Fruit fly (Drosophila melanogaster) whole organism, embryonic: Measurements from ENCODE around the gene mAcon1.

Experiments
- BEAF-32 ChIP-seq: fragments of 200-800 bp; sonication (Bioruptor generic); optimal IDR thresholded peaks from 3 replicates; lab custom pipeline; 2017; ENCODE audit warnings: missing biosample characterization, missing genetic modification characterization, mild to moderate bottlenecking, moderate library complexity, missing genetic modification reagents
- CG10267 ChIP-seq: fragments of 200-800 bp; sonication (Bioruptor generic); optimal IDR thresholded peaks from 2 replicates; lab custom pipeline; 2018; ENCODE audit warnings: missing biosample characterization, mild to moderate bottlenecking, missing genetic modification characterization, moderate library complexity
- CG10543 ChIP-seq: fragments of 200-800 bp; sonication (Bioruptor generic); optimal IDR thresholded peaks from 3 replicates; lab custom pipeline; 2017; ENCODE audit warnings: missing biosample characterization, mild to moderate bottlenecking, missing genetic modification characterization, moderate library complexity
- CG12155 ChIP-seq: fragments of 200-800 bp; sonication (Bioruptor generic); optimal IDR thresholded peaks from 3 replicates; lab custom pipeline; 2016; ENCODE audit warnings: missing biosample characterization, missing genetic modification characterization
- CG12744 ChIP-seq: fragments of 200-800 bp; sonication (Bioruptor generic); optimal IDR thresholded peaks from 2 replicates; lab custom pipeline; 2016; ENCODE audit warnings: missing biosample characterization, missing genetic modification characterization
- CG12769 ChIP-seq: fragments of 200-800 bp; sonication (Bioruptor generic); optimal IDR thresholded peaks from 2 replicates; lab custom pipeline; 2019; ENCODE audit warnings: missing biosample characterization, mild to moderate bottlenecking, missing genetic modification characterization, moderate library complexity
- CG13287 ChIP-seq: fragments of 200-800 bp; sonication (Bioruptor generic); IDR thresholded peaks from 2 replicates; pipeline ENCODE4 v1.3.6; 2022; ENCODE audit warnings: missing biosample characterization, missing genetic modification characterization; ENCODE audit not compliant: partially characterized antibody
- CG13296 ChIP-seq: fragments of 200-800 bp; sonication (Bioruptor generic); optimal IDR thresholded peaks from 3 replicates; lab custom pipeline; 2018; ENCODE audit warnings: missing biosample characterization, mild to moderate bottlenecking, missing genetic modification characterization
- CG13894 ChIP-seq: fragments of 200-800 bp; sonication (Bioruptor generic); optimal IDR thresholded peaks from 3 replicates; lab custom pipeline; 2018; ENCODE audit warnings: missing biosample characterization, mild to moderate bottlenecking, missing genetic modification characterization, moderate library complexity
- CG14667 ChIP-seq: fragments of 200-800 bp; sonication (Bioruptor generic); IDR thresholded peaks from 2 replicates; pipeline ENCODE4 v1.3.6; 2022; ENCODE audit warnings: missing biosample characterization, missing genetic modification characterization
- CG14710 ChIP-seq: fragments of 200-800 bp; sonication (Bioruptor generic); optimal IDR thresholded peaks from 3 replicates; lab custom pipeline; 2019; ENCODE audit warnings: missing biosample characterization, mild to moderate bottlenecking, missing genetic modification characterization, moderate library complexity
- CG17328 ChIP-seq: fragments of 200-800 bp; sonication (Bioruptor generic); IDR thresholded peaks from 2 replicates; pipeline ENCODE4 v1.3.6; 2022; ENCODE audit warnings: missing biosample characterization, missing genetic modification characterization
- CG2116 ChIP-seq: fragments of 200-800 bp; sonication (Bioruptor generic); optimal IDR thresholded peaks from 3 replicates; lab custom pipeline; 2018; ENCODE audit warnings: missing biosample characterization, mild to moderate bottlenecking, missing genetic modification characterization
- CG2712 ChIP-seq: fragments of 200-800 bp; optimal IDR thresholded peaks from 3 replicates; lab custom pipeline; 2019; ENCODE audit warnings: missing biosample characterization, mild to moderate bottlenecking, missing genetic modification characterization, moderate library complexity
- CG2889 ChIP-seq: fragments of 200-800 bp; sonication (Bioruptor generic); IDR thresholded peaks from 3 replicates; pipeline ENCODE4 v1.3.6; 2022; ENCODE audit warnings: missing biosample characterization, missing genetic modification characterization
- CG30020 ChIP-seq: fragments of 200-800 bp; optimal IDR thresholded peaks from 2 replicates; lab custom pipeline; 2019; ENCODE audit warnings: missing biosample characterization, mild to moderate bottlenecking, missing genetic modification characterization, moderate library complexity
- CG34224 ChIP-seq: fragments of 200-800 bp; sonication (Bioruptor generic); IDR thresholded peaks from 3 replicates; pipeline ENCODE4 v1.3.6; 2022; ENCODE audit warnings: missing biosample characterization, missing genetic modification characterization; ENCODE audit not compliant: partially characterized antibody
- CG4282 ChIP-seq: fragments of 200-800 bp; sonication (Bioruptor generic); optimal IDR thresholded peaks from 2 replicates; lab custom pipeline; 2016; ENCODE audit warnings: missing biosample characterization, missing genetic modification characterization
- CG7839 ChIP-seq: fragments of 200-800 bp; sonication (Bioruptor generic); optimal IDR thresholded peaks from 3 replicates; lab custom pipeline; 2018; ENCODE audit warnings: missing biosample characterization, mild to moderate bottlenecking, missing genetic modification characterization, moderate library complexity
- CoRest ChIP-seq: fragments of 200-800 bp; sonication (Bioruptor generic); optimal IDR thresholded peaks from 3 replicates; lab custom pipeline; 2018; ENCODE audit warnings: missing biosample characterization, mild to moderate bottlenecking, missing genetic modification characterization, moderate library complexity
- Doc2 ChIP-seq: fragments of 200-800 bp; sonication (Bioruptor generic); IDR thresholded peaks from 2 replicates; pipeline ENCODE4 v1.3.6; 2022; ENCODE audit warnings: missing biosample characterization, missing genetic modification characterization
- Dref ChIP-seq: fragments of 200-800 bp; sonication (Bioruptor generic); IDR thresholded peaks from 2 replicates; pipeline ENCODE4 v1.3.6; 2022; ENCODE audit warnings: missing biosample characterization, missing genetic modification characterization
- Lim3 ChIP-seq: fragments of 200-800 bp; sonication (Bioruptor generic); IDR thresholded peaks from 2 replicates; pipeline ENCODE4 v1.3.6; 2022; ENCODE audit warnings: missing biosample characterization, missing genetic modification characterization
- MBD-R2 ChIP-seq: fragments of 200-800 bp; sonication (Bioruptor generic); IDR thresholded peaks from 2 replicates; pipeline ENCODE4 v1.3.6; 2022; ENCODE audit warnings: missing biosample characterization, missing genetic modification characterization
- Pdp1 ChIP-seq, 2 experiments: fragments of 200-800 bp; sonication (Bioruptor generic); optimal IDR thresholded peaks; 3 replicates each; lab custom pipeline; 2016; ENCODE audit warnings: missing biosample characterization in 2 of 2, missing genetic modification characterization in 2 of 2, mild to moderate bottlenecking in 1 of 2, moderate library complexity in 1 of 2
- Ptx1 ChIP-seq: fragments of 200-800 bp; sonication (Bioruptor generic); IDR thresholded peaks from 2 replicates; pipeline ENCODE4 v1.3.6; 2022; ENCODE audit warnings: missing biosample characterization, missing genetic modification characterization
- Sry-β ChIP-seq: fragments of 200-800 bp; sonication (Bioruptor generic); optimal IDR thresholded peaks from 2 replicates; lab custom pipeline; 2018; ENCODE audit warnings: missing biosample characterization, mild to moderate bottlenecking, missing genetic modification characterization, moderate library complexity
- Stat92E ChIP-seq, 3 experiments: fragments of >200 bp in 2 of 3; fragments of 200-800 bp in 1 of 3; sonication (Bioruptor generic) in 1 of 3; optimal IDR thresholded peaks; 2 replicates each; lab custom pipeline; 2017 to 2019; ENCODE audit warnings: missing biosample characterization in 3 of 3, missing genetic modification characterization in 3 of 3, mild to moderate bottlenecking in 1 of 3, moderate library complexity in 1 of 3
- ash1 ChIP-seq: fragments of 200-800 bp; sonication (Bioruptor generic); optimal IDR thresholded peaks from 2 replicates; lab custom pipeline; 2018; ENCODE audit warnings: missing biosample characterization, mild to moderate bottlenecking, missing genetic modification characterization
- bowl ChIP-seq: fragments of 200-800 bp; sonication (Bioruptor generic); IDR thresholded peaks from 2 replicates; pipeline ENCODE4 v1.3.6; 2022; ENCODE audit warnings: missing biosample characterization, missing genetic modification characterization
- crp ChIP-seq, 2 experiments: fragments of 200-800 bp; sonication (Bioruptor generic); optimal IDR thresholded peaks; 2 replicates in 1 of 2; 3 replicates in 1 of 2; lab custom pipeline; 2017; ENCODE audit warnings: missing biosample characterization in 2 of 2, missing genetic modification characterization in 2 of 2, mild to moderate bottlenecking in 1 of 2, moderate library complexity in 1 of 2
- cwo ChIP-seq: fragments of 200-800 bp; sonication (Bioruptor generic); optimal IDR thresholded peaks from 3 replicates; lab custom pipeline; 2017; ENCODE audit warnings: missing biosample characterization, missing genetic modification characterization, mild to moderate bottlenecking, moderate library complexity, missing genetic modification reagents
- ftz-f1 ChIP-seq: fragments of 200-800 bp; sonication (Bioruptor generic); optimal IDR thresholded peaks from 2 replicates; lab custom pipeline; 2016; ENCODE audit warnings: missing biosample characterization, missing genetic modification characterization
- hkb ChIP-seq, 2 experiments: fragments of 200-800 bp in 1 of 2; fragments of >200 bp in 1 of 2; sonication (Bioruptor generic) in 1 of 2; IDR thresholded peaks in 1 of 2; optimal IDR thresholded peaks in 1 of 2; 2 replicates each; pipeline versions ENCODE4 v1.3.6 to Lab custom; 2017 to 2022; ENCODE audit warnings: missing biosample characterization in 1 of 2, missing genetic modification characterization in 1 of 2
- insv ChIP-seq, 2 experiments: fragments of 200-800 bp; sonication (Bioruptor generic); optimal IDR thresholded peaks; 3 replicates each; lab custom pipeline; 2016 to 2018; ENCODE audit warnings: missing biosample characterization in 2 of 2, missing genetic modification characterization in 2 of 2
- inv ChIP-seq: fragments of 200-800 bp; sonication (Bioruptor generic); IDR thresholded peaks from 2 replicates; pipeline ENCODE4 v1.3.6; 2022; ENCODE audit warnings: missing biosample characterization, missing genetic modification characterization; ENCODE audit not compliant: partially characterized antibody
- jumu ChIP-seq: fragments of 200-800 bp; sonication (Bioruptor generic); optimal IDR thresholded peaks from 3 replicates; lab custom pipeline; 2016; ENCODE audit warnings: missing biosample characterization, missing genetic modification characterization
- nmo ChIP-seq: fragments of 200-800 bp; sonication (Bioruptor generic); optimal IDR thresholded peaks from 2 replicates; lab custom pipeline; 2018; ENCODE audit warnings: missing biosample characterization, mild to moderate bottlenecking, missing genetic modification characterization, moderate library complexity
- odd ChIP-seq: fragments of 200-800 bp; sonication (Bioruptor generic); optimal IDR thresholded peaks from 2 replicates; lab custom pipeline; 2017; ENCODE audit warnings: missing biosample characterization, mild to moderate bottlenecking, missing genetic modification characterization
- pzg ChIP-seq: fragments of 200-800 bp; sonication (Bioruptor generic); optimal IDR thresholded peaks from 3 replicates; lab custom pipeline; 2018; ENCODE audit warnings: missing biosample characterization, mild to moderate bottlenecking, missing genetic modification characterization, moderate library complexity
- rib ChIP-seq: fragments of 200-800 bp; sonication (Bioruptor generic); IDR thresholded peaks from 2 replicates; pipeline ENCODE4 v1.3.6; 2022; ENCODE audit warnings: missing biosample characterization, missing genetic modification characterization
- sens ChIP-seq: fragments of 200-800 bp; sonication (Bioruptor generic); peaks from one replicate; lab custom pipeline; 2016; ENCODE audit warnings: missing biosample characterization, missing genetic modification characterization
- so ChIP-seq: fragments of 200-800 bp; sonication (Bioruptor generic); IDR thresholded peaks from 3 replicates; pipeline ENCODE4 v1.3.6; 2022; ENCODE audit warnings: missing biosample characterization, missing genetic modification characterization
- stwl ChIP-seq: fragments of 200-800 bp; sonication (Bioruptor generic); optimal IDR thresholded peaks from 3 replicates; lab custom pipeline; 2018; ENCODE audit warnings: missing biosample characterization, mild to moderate bottlenecking, missing genetic modification characterization, moderate library complexity
- sug ChIP-seq: fragments of 200-800 bp; optimal IDR thresholded peaks from 2 replicates; lab custom pipeline; 2019; ENCODE audit warnings: missing biosample characterization, mild to moderate bottlenecking, missing genetic modification characterization, moderate library complexity
- trh ChIP-seq: fragments of 200-800 bp; sonication (Bioruptor generic); optimal IDR thresholded peaks from 2 replicates; lab custom pipeline; 2016; ENCODE audit warnings: missing biosample characterization, missing genetic modification characterization
- zen ChIP-seq: fragments of 200-800 bp; sonication (Bioruptor generic); optimal IDR thresholded peaks from 3 replicates; lab custom pipeline; 2018; ENCODE audit warnings: missing biosample characterization, mild to moderate bottlenecking, missing genetic modification characterization, moderate library complexity

Gene mAcon1

dm6 chr2L:21218240-21218911, 50.0 kb downstream of the mAcon1 start, which contains the start of gene CG8679 (continued):
- TF ChIP-seq CG10267 (tag; lab: Kevin White, UChicago) (peak; percentile 44), nmo (GFP tag; lab: Kevin White, UChicago) (peak; percentile 17), CG14667 (GFP tag; lab: Robert Waterston, UW) (no peak), so (GFP tag; lab: Robert Waterston, UW) (peak; percentile 76; the same call in 2 of the 3 replicates), CG34224 (GFP tag; lab: Robert Waterston, UW) (peak; percentile 47; the same call in 2 of the 3 replicates), Lim3 (GFP tag; lab: Robert Waterston, UW) (no peak), inv (0 out of 2 replicates have a peak, but pooled peaks have one; percentile 21), Stat92E (GFP tag; optimal IDR thresholded peaks at IDR 0.05; lab: Kevin White, UChicago) (peak in 1 of 3 experiments; percentile 38), pzg (GFP tag; lab: Kevin White, UChicago) (peak; percentile 90), bowl (GFP tag; lab: Robert Waterston, UW) (no peak), CG7839 (no peak), ftz-f1 (GFP tag; lab: Kevin White, UChicago) (peak; percentile 97), zen (tag; lab: Kevin White, UChicago) (peak; percentile 10), CG17328 (GFP tag; lab: Robert Waterston, UW) (0 out of 2 replicates have a peak, but pooled peaks have one; percentile 42), CG10543 (GFP tag; lab: Kevin White, UChicago) (peak; percentile 55), Pdp1 (GFP tag; optimal IDR thresholded peaks at IDR 0.05; lab: Kevin White, UChicago) (peak in 1 of 2 experiments; percentile 91), trh (GFP tag; lab: Kevin White, UChicago) (no peak), CG13296 (no peak), Doc2 (GFP tag; lab: Robert Waterston, UW) (no peak), sug (tag; lab: Kevin White, UChicago) (peak; percentile 78), odd (GFP tag; lab: Kevin White, UChicago) (peak; percentile 23), CG12155 (GFP tag; lab: Kevin White, UChicago) (peak; percentile 4), sens (GFP tag; lab: Kevin White, UChicago) (peak; percentile 78), CG13287 (GFP tag; lab: Robert Waterston, UW) (peak; percentile 69), stwl (peak; percentile 58), CG30020 (tag; lab: Kevin White, UChicago) (peak; percentile 30), Sry-β (GFP tag; lab: Kevin White, UChicago) (peak; percentile 63), crp (GFP tag; optimal IDR thresholded peaks at IDR 0.05; lab: Kevin White, UChicago) (peak in 1 of 2 experiments; percentile 35), MBD-R2 (GFP tag; lab: Robert Waterston, UW) (peak; percentile 80), CG14710 (tag; lab: Kevin White, UChicago) (peak; percentile 39), CG13894 (tag; lab: Kevin White, UChicago) (peak; percentile 26), jumu (GFP tag; lab: Kevin White, UChicago) (peak; percentile 18), cwo (GFP tag; lab: Kevin White, UChicago) (peak; percentile 84), Dref (GFP tag; lab: Robert Waterston, UW) (peak; percentile 35), rib (GFP tag; lab: Robert Waterston, UW) (peak; percentile 95), CG12744 (GFP tag; lab: Kevin White, UChicago) (no peak), CG2116 (peak; percentile 53), insv (GFP tag; optimal IDR thresholded peaks at IDR 0.05; lab: Kevin White, UChicago) (peak in 1 of 2 experiments; percentile 70), CG2889 (GFP tag; lab: Robert Waterston, UW) (no peak), BEAF-32 (GFP tag; lab: Kevin White, UChicago) (peak; percentile 63), CG4282 (GFP tag; lab: Kevin White, UChicago) (no peak), CoRest (tag; lab: Kevin White, UChicago) (peak; percentile 38), Ptx1 (GFP tag; lab: Robert Waterston, UW) (no peak), CG2712 (tag; lab: Kevin White, UChicago) (peak; percentile 16), hkb (optimal IDR thresholded peaks at IDR 0.05; lab: Kevin White, UChicago) (no peak), hkb (GFP tag; IDR thresholded peaks at IDR 0.05; lab: Robert Waterston, UW) (peak; percentile 21; the same call in 1 of the 2 replicates), CG12769 (tag; lab: Kevin White, UChicago) (peak; percentile 75), ash1 (GFP tag; lab: Kevin White, UChicago) (peak; percentile 5)
